Fruit fly (Drosophila melanogaster) whole organism, embryonic: ENCODE measurements around the gene mTerf3.
A peak's percentile ranks its signal among the peaks of the same experiment; 100 is the strongest.

Experiments
- Atf6 ChIP-seq: fragments of 200-800 bp; sonication (Bioruptor generic); IDR thresholded peaks from 2 replicates; pipeline ENCODE4 v1.3.6; 2022; ENCODE audit warnings: missing biosample characterization, missing genetic modification characterization
- B-H2 ChIP-seq: fragments of 200-800 bp; sonication (Bioruptor generic); optimal IDR thresholded peaks from 2 replicates; lab custom pipeline; 2018; ENCODE audit warnings: missing biosample characterization, mild to moderate bottlenecking, missing genetic modification characterization
- CG10654 ChIP-seq: fragments of 200-800 bp; sonication (Bioruptor generic); optimal IDR thresholded peaks from 2 replicates; lab custom pipeline; 2016; ENCODE audit warnings: missing biosample characterization, missing genetic modification characterization
- CG10979 ChIP-seq: fragments of 200-800 bp; sonication (Bioruptor generic); optimal IDR thresholded peaks from 2 replicates; lab custom pipeline; 2018; ENCODE audit warnings: missing biosample characterization, mild to moderate bottlenecking, missing genetic modification characterization, moderate library complexity
- CG12299 ChIP-seq: fragments of 200-800 bp; sonication (Bioruptor generic); optimal IDR thresholded peaks from 2 replicates; lab custom pipeline; 2018; ENCODE audit warnings: missing biosample characterization, mild to moderate bottlenecking, missing genetic modification characterization
- CG12744 ChIP-seq: fragments of 200-800 bp; sonication (Bioruptor generic); optimal IDR thresholded peaks from 2 replicates; lab custom pipeline; 2016; ENCODE audit warnings: missing biosample characterization, missing genetic modification characterization
- CG13424 ChIP-seq: fragments of 200-800 bp; sonication (Bioruptor generic); optimal IDR thresholded peaks from 2 replicates; lab custom pipeline; 2019; ENCODE audit warnings: missing biosample characterization, mild to moderate bottlenecking, missing genetic modification characterization, moderate library complexity
- CG13894 ChIP-seq: fragments of 200-800 bp; sonication (Bioruptor generic); optimal IDR thresholded peaks from 3 replicates; lab custom pipeline; 2018; ENCODE audit warnings: missing biosample characterization, mild to moderate bottlenecking, missing genetic modification characterization, moderate library complexity
- CG14860 ChIP-seq: fragments of 200-800 bp; sonication (Bioruptor generic); IDR thresholded peaks from 3 replicates; pipeline ENCODE4 v1.3.6; 2022; ENCODE audit warnings: missing biosample characterization, missing genetic modification characterization; ENCODE audit not compliant: partially characterized antibody
- CG15073 ChIP-seq: fragments of 200-800 bp; sonication (Bioruptor generic); optimal IDR thresholded peaks from 2 replicates; lab custom pipeline; 2016; ENCODE audit warnings: missing biosample characterization, missing genetic modification characterization
- CG15479 ChIP-seq: fragments of 200-800 bp; sonication (Bioruptor generic); optimal IDR thresholded peaks from 3 replicates; lab custom pipeline; 2019; ENCODE audit warnings: missing biosample characterization, mild to moderate bottlenecking, missing genetic modification characterization, moderate library complexity
- CG1603 ChIP-seq: fragments of 200-800 bp; sonication (Bioruptor generic); optimal IDR thresholded peaks from 2 replicates; lab custom pipeline; 2019; ENCODE audit warnings: missing biosample characterization, mild to moderate bottlenecking, missing genetic modification characterization, moderate library complexity
- CG17829 ChIP-seq: fragments of 200-800 bp; optimal IDR thresholded peaks from 2 replicates; lab custom pipeline; 2019; ENCODE audit warnings: missing biosample characterization, mild to moderate bottlenecking, missing genetic modification characterization, moderate library complexity
- CG17912 ChIP-seq: fragments of 200-800 bp; sonication (Bioruptor generic); optimal IDR thresholded peaks from 2 replicates; lab custom pipeline; 2018; ENCODE audit warnings: missing biosample characterization, mild to moderate bottlenecking, missing genetic modification characterization
- CG18011 ChIP-seq: fragments of 200-800 bp; sonication (Bioruptor generic); optimal IDR thresholded peaks from 2 replicates; lab custom pipeline; 2017; ENCODE audit warnings: missing biosample characterization, missing genetic modification characterization, mild to moderate bottlenecking, moderate library complexity, missing genotype
- CG18262 ChIP-seq: fragments of 200-800 bp; optimal IDR thresholded peaks from 3 replicates; lab custom pipeline; 2019; ENCODE audit warnings: missing biosample characterization, mild to moderate bottlenecking, missing genetic modification characterization, moderate library complexity
- CG31224 ChIP-seq: fragments of 200-800 bp; sonication (Bioruptor generic); IDR thresholded peaks from 2 replicates; pipeline ENCODE4 v1.3.6; 2022; ENCODE audit warnings: missing biosample characterization, missing genetic modification characterization
- CG34422 ChIP-seq: fragments of 200-800 bp; sonication (Bioruptor generic); IDR thresholded peaks from 3 replicates; pipeline ENCODE4 v1.3.6; 2022; ENCODE audit warnings: missing biosample characterization, missing genetic modification characterization
- CG6683 ChIP-seq: fragments of 200-800 bp; sonication (Bioruptor generic); optimal IDR thresholded peaks from 2 replicates; lab custom pipeline; 2017; ENCODE audit warnings: missing biosample characterization, mild to moderate bottlenecking, missing genetic modification characterization, missing genetic modification reagents
- CG7556 ChIP-seq: fragments of 200-800 bp; sonication (Bioruptor generic); optimal IDR thresholded peaks from 2 replicates; lab custom pipeline; 2017; ENCODE audit warnings: missing biosample characterization, mild to moderate bottlenecking, missing genetic modification characterization
- CG7839 ChIP-seq: fragments of 200-800 bp; sonication (Bioruptor generic); optimal IDR thresholded peaks from 3 replicates; lab custom pipeline; 2018; ENCODE audit warnings: missing biosample characterization, mild to moderate bottlenecking, missing genetic modification characterization, moderate library complexity
- CG8281 ChIP-seq: fragments of 200-800 bp; sonication (Bioruptor generic); optimal IDR thresholded peaks from 2 replicates; lab custom pipeline; 2018; ENCODE audit warnings: missing biosample characterization, mild to moderate bottlenecking, missing genetic modification characterization, moderate library complexity
- Camta ChIP-seq: fragments of 200-800 bp; sonication (Bioruptor generic); optimal IDR thresholded peaks from 2 replicates; lab custom pipeline; 2016; ENCODE audit warnings: missing biosample characterization, missing genetic modification characterization
- D ChIP-seq, 2 experiments: fragments of 200-800 bp in 1 of 2; fragments of >200 bp in 1 of 2; sonication (Bioruptor generic) in 1 of 2; optimal IDR thresholded peaks; 2 replicates in 1 of 2; 3 replicates in 1 of 2; lab custom pipeline; 2017; ENCODE audit warnings: mild to moderate bottlenecking in 1 of 2, missing biosample characterization in 1 of 2, missing genetic modification characterization in 1 of 2, missing genetic modification reagents in 1 of 2
- D19A ChIP-seq: fragments of 200-800 bp; optimal IDR thresholded peaks from 3 replicates; lab custom pipeline; 2019; ENCODE audit warnings: missing biosample characterization, mild to moderate bottlenecking, missing genetic modification characterization, moderate library complexity
- Dek ChIP-seq: fragments of 200-800 bp; sonication (Bioruptor generic); optimal IDR thresholded peaks from 3 replicates; lab custom pipeline; 2019; ENCODE audit warnings: missing biosample characterization, mild to moderate bottlenecking, missing genetic modification characterization, moderate library complexity
- H2.0 ChIP-seq: fragments of 200-800 bp; sonication (Bioruptor generic); IDR thresholded peaks from 2 replicates; pipeline ENCODE4 v1.3.6; 2022; ENCODE audit warnings: missing biosample characterization, missing genetic modification characterization
- HLH4C ChIP-seq: fragments of 200-800 bp; sonication (Bioruptor generic); IDR thresholded peaks from 3 replicates; pipeline ENCODE4 v1.3.6; 2022; ENCODE audit warnings: missing biosample characterization, missing genetic modification characterization; ENCODE audit not compliant: partially characterized antibody
- HmgD ChIP-seq: fragments of 200-800 bp; sonication (Bioruptor generic); optimal IDR thresholded peaks from 3 replicates; lab custom pipeline; 2016; ENCODE audit warnings: missing biosample characterization, missing genetic modification characterization
- Hsf ChIP-seq: fragments of 200-800 bp; sonication (Bioruptor generic); optimal IDR thresholded peaks from 3 replicates; lab custom pipeline; 2016; ENCODE audit warnings: missing biosample characterization, missing genetic modification characterization
- Kr ChIP-seq: fragments of 200-800 bp; sonication (Bioruptor generic); optimal IDR thresholded peaks from 2 replicates; lab custom pipeline; 2017; ENCODE audit warnings: missing biosample characterization, mild to moderate bottlenecking, missing genetic modification characterization
- MTF-1 ChIP-seq: fragments of 200-800 bp; sonication (Bioruptor generic); optimal IDR thresholded peaks from 2 replicates; lab custom pipeline; 2018; ENCODE audit warnings: missing biosample characterization, mild to moderate bottlenecking, missing genetic modification characterization, borderline replicate concordance
- Neu2 ChIP-seq: fragments of 200-800 bp; sonication (Bioruptor generic); optimal IDR thresholded peaks from 3 replicates; lab custom pipeline; 2016; ENCODE audit warnings: missing biosample characterization, missing genetic modification characterization, borderline replicate concordance
- NfI ChIP-seq: fragments of 200-800 bp; sonication (Bioruptor generic); optimal IDR thresholded peaks from 3 replicates; lab custom pipeline; 2018; ENCODE audit warnings: missing biosample characterization, mild to moderate bottlenecking, missing genetic modification characterization, moderate library complexity
- Oli ChIP-seq: fragments of 200-800 bp; sonication (Bioruptor generic); optimal IDR thresholded peaks from 2 replicates; lab custom pipeline; 2018; ENCODE audit warnings: missing biosample characterization, mild to moderate bottlenecking, missing genetic modification characterization, moderate library complexity
- Ravus ChIP-seq: fragments of 200-800 bp; sonication (Bioruptor generic); IDR thresholded peaks from 2 replicates; pipeline ENCODE4 v1.3.6; 2022; ENCODE audit warnings: missing biosample characterization, missing genetic modification characterization
- ara ChIP-seq: fragments of 200-800 bp; sonication (Bioruptor generic); IDR thresholded peaks from 2 replicates; pipeline ENCODE4 v1.3.6; 2022; ENCODE audit warnings: missing biosample characterization, missing genetic modification characterization
- cad ChIP-seq: fragments of >200 bp; optimal IDR thresholded peaks from 2 replicates; lab custom pipeline; 2017; ENCODE audit warnings: missing biosample characterization, missing genetic modification characterization
- her ChIP-seq: fragments of 200-800 bp; sonication (Bioruptor generic); optimal IDR thresholded peaks from 2 replicates; lab custom pipeline; 2016; ENCODE audit warnings: missing biosample characterization, missing genetic modification characterization
- lbe ChIP-seq: fragments of 200-800 bp; sonication (Bioruptor generic); optimal IDR thresholded peaks from 2 replicates; lab custom pipeline; 2016; ENCODE audit warnings: missing biosample characterization, mild to moderate bottlenecking, missing genetic modification characterization
- odd ChIP-seq: fragments of 200-800 bp; sonication (Bioruptor generic); optimal IDR thresholded peaks from 2 replicates; lab custom pipeline; 2017; ENCODE audit warnings: missing biosample characterization, mild to moderate bottlenecking, missing genetic modification characterization
- otp ChIP-seq: fragments of 200-800 bp; sonication (Bioruptor generic); IDR thresholded peaks from 3 replicates; pipeline ENCODE4, ENCODE4 v1.3.6; 2022; ENCODE audit warnings: missing biosample characterization, missing genetic modification characterization
- pb ChIP-seq: fragments of 200-800 bp; sonication (Bioruptor generic); optimal IDR thresholded peaks from 3 replicates; lab custom pipeline; 2016; ENCODE audit warnings: missing biosample characterization, missing genetic modification characterization
- pfk ChIP-seq: fragments of 200-800 bp; sonication (Bioruptor generic); optimal IDR thresholded peaks from 2 replicates; lab custom pipeline; 2018; ENCODE audit warnings: missing biosample characterization, mild to moderate bottlenecking, missing genetic modification characterization, moderate library complexity
- prd ChIP-seq, 3 experiments: fragments of >200 bp in 2 of 3; fragments of 200-800 bp in 1 of 3; sonication (Bioruptor generic) in 1 of 3; optimal IDR thresholded peaks in 2 of 3; IDR thresholded peaks in 1 of 3; 2 replicates in 2 of 3; 3 replicates in 1 of 3; pipeline versions ENCODE4 v1.3.6 to Lab custom; 2017 to 2022; ENCODE audit warnings: missing biosample characterization in 1 of 3, missing genetic modification characterization in 1 of 3
- run ChIP-seq: fragments of 200-800 bp; sonication (Bioruptor generic); optimal IDR thresholded peaks from 3 replicates; lab custom pipeline; 2018; ENCODE audit warnings: missing biosample characterization, mild to moderate bottlenecking, missing genetic modification characterization
- sug ChIP-seq: fragments of 200-800 bp; optimal IDR thresholded peaks from 2 replicates; lab custom pipeline; 2019; ENCODE audit warnings: missing biosample characterization, mild to moderate bottlenecking, missing genetic modification characterization, moderate library complexity
- tll ChIP-seq, 2 experiments: fragments of 200-800 bp in 1 of 2; fragments of >200 bp in 1 of 2; sonication (Bioruptor generic) in 1 of 2; optimal IDR thresholded peaks; 2 replicates each; lab custom pipeline; 2017 to 2019; ENCODE audit warnings: missing biosample characterization in 2 of 2, missing genetic modification characterization in 2 of 2, mild to moderate bottlenecking in 1 of 2, moderate library complexity in 1 of 2

mTerf3 gene

DNA sequence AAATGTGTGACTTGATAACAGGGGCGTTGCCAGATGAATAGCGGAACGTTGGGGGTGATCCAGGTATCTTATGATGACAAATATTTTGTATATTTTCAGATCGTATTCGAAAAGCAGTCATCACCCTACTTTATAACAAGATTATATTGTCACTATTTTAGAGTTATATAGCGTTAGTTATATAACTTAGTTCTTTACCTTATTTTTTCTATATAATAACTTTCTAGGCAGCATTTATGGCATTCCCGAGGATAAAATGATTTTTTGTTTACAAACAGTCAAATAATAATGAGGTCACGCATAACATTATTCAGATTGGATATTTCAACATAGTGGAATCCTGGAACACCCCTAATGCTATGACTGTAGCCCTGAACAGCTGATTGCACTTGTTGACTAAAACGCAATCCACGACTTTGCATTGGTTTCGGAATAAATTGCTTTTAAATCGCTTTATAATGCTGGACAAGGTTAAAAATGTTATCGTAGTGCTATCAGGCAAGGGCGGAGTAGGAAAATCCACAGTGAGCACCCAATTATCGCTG is 5.7 kb upstream of the mTerf3 start, which contains the start of gene Nubp2 (continued):
- peak; percentile 74 for TF ChIP-seq lbe (GFP tag; lab: Kevin White, UChicago)
- TF ChIP-seq CG10654 (GFP tag; lab: Kevin White, UChicago), result peak; percentile 96
- TF ChIP-seq Neu2 (GFP tag; lab: Kevin White, UChicago), result peak; percentile 65
- TF ChIP-seq CG1603 (tag; lab: Kevin White, UChicago), result peak; percentile 86
- peak; percentile 78 for TF ChIP-seq CG15073 (GFP tag; lab: Kevin White, UChicago)
- peak; percentile 90 for TF ChIP-seq H2.0 (GFP tag; lab: Robert Waterston, UW)
- peak; percentile 64 for TF ChIP-seq CG17912 (GFP tag; lab: Kevin White, UChicago)
- peak; percentile 74 for TF ChIP-seq pb (GFP tag; lab: Kevin White, UChicago)
- TF ChIP-seq CG10979 (tag; lab: Kevin White, UChicago), result peak; percentile 94
- no peak for TF ChIP-seq HLH4C (GFP tag; lab: Robert Waterston, UW)
- TF ChIP-seq Dek, result peak; percentile 95
- TF ChIP-seq CG13424, result peak; percentile 98
- peak; percentile 82 to 88 for TF ChIP-seq tll (GFP tag; optimal IDR thresholded peaks at IDR 0.05; lab: Kevin White, UChicago)
- TF ChIP-seq run (tag; lab: Kevin White, UChicago), result peak; percentile 84
- no peak for TF ChIP-seq cad (GFP tag; lab: Kevin White, UChicago)
- TF ChIP-seq CG17829 (tag; lab: Kevin White, UChicago), result peak; percentile 97
- TF ChIP-seq D (optimal IDR thresholded peaks at IDR 0.05; lab: Kevin White, UChicago), result no peak
- peak; percentile 94 for TF ChIP-seq D (GFP tag; optimal IDR thresholded peaks at IDR 0.05; lab: Kevin White, UChicago)
- TF ChIP-seq Oli (tag; lab: Kevin White, UChicago), result peak; percentile 95
- TF ChIP-seq otp (GFP tag; lab: Robert Waterston, UW), result peak; percentile 83
- TF ChIP-seq CG14860 (GFP tag; lab: Robert Waterston, UW), result no peak
- peak; percentile 96 for TF ChIP-seq NfI (GFP tag; lab: Kevin White, UChicago)
- peak; percentile 91 for TF ChIP-seq CG12299 (tag; lab: Kevin White, UChicago)
- TF ChIP-seq Atf6 (GFP tag; lab: Robert Waterston, UW), result peak; percentile 94
- peak; percentile 95 for TF ChIP-seq CG13894 (tag; lab: Kevin White, UChicago)
- TF ChIP-seq Hsf (GFP tag; lab: Kevin White, UChicago), result peak; percentile 98
- peak; percentile 52 for TF ChIP-seq CG15479 (GFP tag; lab: Kevin White, UChicago)
- peak; percentile 96 for TF ChIP-seq CG7839
- no peak for TF ChIP-seq prd (optimal IDR thresholded peaks at IDR 0.05; lab: Kevin White, UChicago)
- TF ChIP-seq prd (GFP tag; IDR thresholded peaks at IDR 0.05; lab: Robert Waterston, UW), result peak; percentile 97
- peak; percentile 85 for TF ChIP-seq CG8281
- peak; percentile 39 for TF ChIP-seq pfk (GFP tag; lab: Kevin White, UChicago)
- peak; percentile 79 for TF ChIP-seq her (GFP tag; lab: Kevin White, UChicago)
- peak; percentile 91 for TF ChIP-seq D19A
- peak; percentile 88 for TF ChIP-seq CG12744 (GFP tag; lab: Kevin White, UChicago)
- peak; percentile 90 for TF ChIP-seq odd (GFP tag; lab: Kevin White, UChicago)
- peak; percentile 15 for TF ChIP-seq Kr (GFP tag; lab: Kevin White, UChicago)
- peak; percentile 71 for TF ChIP-seq Ravus (GFP tag; lab: Robert Waterston, UW)
- peak; percentile 97 for TF ChIP-seq sug
- peak; percentile 92 for TF ChIP-seq Camta (GFP tag; lab: Kevin White, UChicago)
- peak; percentile 89 for TF ChIP-seq CG31224 (GFP tag; lab: Robert Waterston, UW)
- TF ChIP-seq CG18011 (GFP tag; lab: Kevin White, UChicago), result peak; percentile 84
- TF ChIP-seq CG18262 (tag; lab: Kevin White, UChicago), result peak; percentile 96
- TF ChIP-seq CG7556, result peak; percentile 95
- peak; percentile 81 for TF ChIP-seq CG6683 (GFP tag; lab: Kevin White, UChicago)
- peak; percentile 40 for TF ChIP-seq HmgD (GFP tag; lab: Kevin White, UChicago)
- peak; percentile 91 for TF ChIP-seq CG34422
- peak; percentile 68 for TF ChIP-seq ara (GFP tag; lab: Robert Waterston, UW)
- TF ChIP-seq B-H2 (GFP tag; lab: Kevin White, UChicago), result peak; percentile 96
- TF ChIP-seq MTF-1 (GFP tag; lab: Kevin White, UChicago), result peak; percentile 65
